Worm (Caenorhabditis elegans): Measurements from ENCODE around the gene gcc-2.

DNA sequence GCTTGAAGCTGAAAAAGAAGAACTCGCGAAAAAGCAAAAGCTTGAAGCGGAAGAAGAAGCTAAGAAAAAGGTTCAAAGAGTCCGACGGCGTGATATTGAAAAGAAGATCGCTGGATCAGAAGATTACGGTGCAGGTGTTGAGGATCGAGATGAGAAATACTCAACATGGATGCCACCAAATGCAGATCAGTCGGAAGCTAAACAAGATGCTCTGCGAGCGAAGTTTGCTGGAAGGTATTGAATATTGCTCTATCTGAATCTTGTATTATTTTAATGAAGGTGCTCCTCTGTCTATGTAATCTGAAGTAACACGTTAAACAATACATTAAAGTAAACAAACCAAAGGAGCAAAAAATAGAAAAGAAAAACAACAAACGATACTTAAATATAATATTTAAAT is 40.1 kb upstream of the gcc-2 start:
- TF ChIP-seq W03F9.2 (tag; optimal IDR thresholded peaks at IDR 0.05) = no peak
- TF ChIP-seq him-1 (tag; optimal IDR thresholded peaks at IDR 0.05) = no peak
- no peak for TF ChIP-seq dao-5 (tag; optimal IDR thresholded peaks at IDR 0.05)

Data from whole organism, L4/young adult.